Worm (Caenorhabditis elegans) whole organism, mixed stage, embryonic: ENCODE data around the gene alh-1.

Source experiments
- M03D4.4 ChIP-seq: sonication (generic microtip); optimal IDR thresholded peaks from 2 replicates; lab custom pipeline; 2017; ENCODE audit warnings: mild to moderate bottlenecking, missing genetic modification characterization, missing compliant biosample characterization
- bed-3 ChIP-seq: fragments of 200-800 bp; sonication (Bioruptor generic); optimal IDR thresholded peaks from 3 replicates; lab custom pipeline; 2018; ENCODE audit warnings: mild to moderate bottlenecking, missing genetic modification characterization, moderate library complexity, missing compliant biosample characterization
- blmp-1 ChIP-seq: fragments of 150-350 bp; optimal IDR thresholded peaks from 2 replicates; lab custom pipeline; 2014; ENCODE audit warnings: missing biosample characterization, missing genetic modification characterization
- ceh-39 ChIP-seq: fragments of 150-350 bp; optimal IDR thresholded peaks from 2 replicates; lab custom pipeline; 2014; ENCODE audit warnings: missing biosample characterization, missing genetic modification characterization
- ceh-43 ChIP-seq: fragments of 200-800 bp; sonication (Bioruptor generic); optimal IDR thresholded peaks from 2 replicates; lab custom pipeline; 2018; ENCODE audit warnings: mild to moderate bottlenecking, missing genetic modification characterization, moderate library complexity, missing compliant biosample characterization
- ceh-83 ChIP-seq: fragments of 200-800 bp; sonication (Bioruptor generic); optimal IDR thresholded peaks from 2 replicates; lab custom pipeline; 2018; ENCODE audit warnings: mild to moderate bottlenecking, missing genetic modification characterization, missing compliant biosample characterization
- ces-1 ChIP-seq: fragments of 150-350 bp; optimal IDR thresholded peaks from 2 replicates; lab custom pipeline; 2014; ENCODE audit warnings: missing biosample characterization, missing genetic modification reagents, missing genetic modification characterization
- cnd-1 ChIP-seq: fragments of 200-800 bp; sonication (Bioruptor generic); optimal IDR thresholded peaks from 2 replicates; lab custom pipeline; 2018; ENCODE audit warnings: mild to moderate bottlenecking, missing genetic modification characterization, missing compliant biosample characterization
- drap-1 ChIP-seq: fragments of 200-800 bp; sonication (Bioruptor generic); optimal IDR thresholded peaks from 3 replicates; lab custom pipeline; 2018; ENCODE audit warnings: mild to moderate bottlenecking, missing genetic modification characterization, missing compliant biosample characterization
- elt-1 ChIP-seq: sonication (generic microtip); optimal IDR thresholded peaks from 2 replicates; lab custom pipeline; 2017; ENCODE audit warnings: missing genetic modification characterization, mild to moderate bottlenecking, missing compliant biosample characterization, antibody characterized with exemption, moderate library complexity, borderline replicate concordance; ENCODE audit not compliant: insufficient read depth
- elt-3 ChIP-seq: fragments of 150-350 bp; optimal IDR thresholded peaks from 2 replicates; lab custom pipeline; 2014; ENCODE audit warnings: missing biosample characterization, missing genetic modification characterization
- flh-1 ChIP-seq: fragments of 200-800 bp; sonication (Bioruptor generic); optimal IDR thresholded peaks from 2 replicates; lab custom pipeline; 2018; ENCODE audit warnings: mild to moderate bottlenecking, missing genetic modification characterization, moderate library complexity, missing compliant biosample characterization
- ham-2 ChIP-seq: fragments of 200-800 bp; sonication (Bioruptor generic); optimal IDR thresholded peaks from 2 replicates; lab custom pipeline; 2018; ENCODE audit warnings: mild to moderate bottlenecking, missing genetic modification characterization, missing compliant biosample characterization
- hlh-1 ChIP-seq: fragments of 150-350 bp; optimal IDR thresholded peaks from 2 replicates; lab custom pipeline; 2014; ENCODE audit warnings: missing biosample characterization, missing genetic modification reagents, missing genetic modification characterization
- lin-13 ChIP-seq: fragments of 150-350 bp; optimal IDR thresholded peaks from 2 replicates; lab custom pipeline; 2014; ENCODE audit warnings: missing biosample characterization, missing genetic modification characterization
- lin-32 ChIP-seq: fragments of 200-800 bp; sonication (Bioruptor generic); optimal IDR thresholded peaks from 2 replicates; lab custom pipeline; 2018; ENCODE audit warnings: mild to moderate bottlenecking, missing genetic modification characterization, missing compliant biosample characterization
- lsy-2 ChIP-seq: fragments of 150-350 bp; optimal IDR thresholded peaks from 2 replicates; lab custom pipeline; 2014; ENCODE audit warnings: missing biosample characterization, missing genetic modification characterization
- mab-5 ChIP-seq: fragments of 150-350 bp; optimal IDR thresholded peaks from 2 replicates; lab custom pipeline; 2014; ENCODE audit warnings: missing biosample characterization, missing genetic modification characterization
- mep-1 ChIP-seq: fragments of 150-350 bp; optimal IDR thresholded peaks from 2 replicates; lab custom pipeline; 2017; ENCODE audit warnings: missing biosample characterization, missing genetic modification reagents, missing genetic modification characterization, inconsistent platforms
- mls-2 ChIP-seq: sonication (generic microtip); optimal IDR thresholded peaks from 2 replicates; lab custom pipeline; 2016; ENCODE audit warnings: mild to moderate bottlenecking, missing genetic modification characterization, moderate library complexity, missing compliant biosample characterization
- nhr-12 ChIP-seq: fragments of 150-350 bp; optimal IDR thresholded peaks from 2 replicates; lab custom pipeline; 2014; ENCODE audit warnings: missing biosample characterization, missing genetic modification characterization
- nhr-2 ChIP-seq: fragments of 150-350 bp; optimal IDR thresholded peaks from 2 replicates; lab custom pipeline; 2014; ENCODE audit warnings: missing biosample characterization, missing genetic modification characterization
- nhr-237 ChIP-seq: fragments of 150-350 bp; optimal IDR thresholded peaks from 2 replicates; lab custom pipeline; 2014; ENCODE audit warnings: missing biosample characterization, missing genetic modification characterization
- nhr-28 ChIP-seq: fragments of 150-350 bp; optimal IDR thresholded peaks from 2 replicates; lab custom pipeline; 2014; ENCODE audit warnings: missing biosample characterization, missing genetic modification characterization
- nhr-76 ChIP-seq: sonication (generic microtip); optimal IDR thresholded peaks from 2 replicates; lab custom pipeline; 2017; ENCODE audit warnings: missing biosample characterization, missing genetic modification characterization
- pha-4 ChIP-seq: fragments of 150-350 bp; optimal IDR thresholded peaks from 2 replicates; lab custom pipeline; 2018; ENCODE audit warnings: missing biosample characterization, missing genetic modification reagents, missing genetic modification characterization
- sem-2 ChIP-seq: fragments of 200-800 bp; sonication (Bioruptor generic); optimal IDR thresholded peaks from 2 replicates; lab custom pipeline; 2018; ENCODE audit warnings: mild to moderate bottlenecking, missing genetic modification characterization, missing compliant biosample characterization
- snpc-4 ChIP-seq: fragments of 150-350 bp; optimal IDR thresholded peaks from 2 replicates; lab custom pipeline; 2014; ENCODE audit warnings: missing biosample characterization, missing genetic modification characterization
- sptf-1 ChIP-seq: sonication (generic microtip); optimal IDR thresholded peaks from 2 replicates; lab custom pipeline; 2017; ENCODE audit warnings: mild to moderate bottlenecking, missing genetic modification characterization, moderate library complexity, missing compliant biosample characterization
- tbx-8 ChIP-seq: fragments of 200-800 bp; sonication (Bioruptor generic); optimal IDR thresholded peaks from 2 replicates; lab custom pipeline; 2018; ENCODE audit warnings: mild to moderate bottlenecking, missing genetic modification characterization, moderate library complexity, missing compliant biosample characterization
- unc-120 ChIP-seq: sonication (generic microtip); optimal IDR thresholded peaks from 2 replicates; lab custom pipeline; 2017; ENCODE audit warnings: missing genetic modification characterization, missing compliant biosample characterization; ENCODE audit not compliant: poor library complexity, severe bottlenecking
- unc-39 ChIP-seq: fragments of 150-350 bp; optimal IDR thresholded peaks from 2 replicates; lab custom pipeline; 2014; ENCODE audit warnings: missing biosample characterization, missing genetic modification characterization
- unc-62 ChIP-seq: fragments of 150-350 bp; optimal IDR thresholded peaks from 2 replicates; lab custom pipeline; 2014; ENCODE audit warnings: missing biosample characterization, missing genetic modification reagents, missing genetic modification characterization
- zip-8 ChIP-seq: fragments of 150-350 bp; optimal IDR thresholded peaks from 2 replicates; lab custom pipeline; 2014; ENCODE audit warnings: missing biosample characterization, missing genetic modification characterization
- ztf-11 ChIP-seq: fragments of 150-350 bp; optimal IDR thresholded peaks from 2 replicates; lab custom pipeline; 2014; ENCODE audit warnings: missing biosample characterization, missing genetic modification characterization

The alh-1 gene

DNA sequence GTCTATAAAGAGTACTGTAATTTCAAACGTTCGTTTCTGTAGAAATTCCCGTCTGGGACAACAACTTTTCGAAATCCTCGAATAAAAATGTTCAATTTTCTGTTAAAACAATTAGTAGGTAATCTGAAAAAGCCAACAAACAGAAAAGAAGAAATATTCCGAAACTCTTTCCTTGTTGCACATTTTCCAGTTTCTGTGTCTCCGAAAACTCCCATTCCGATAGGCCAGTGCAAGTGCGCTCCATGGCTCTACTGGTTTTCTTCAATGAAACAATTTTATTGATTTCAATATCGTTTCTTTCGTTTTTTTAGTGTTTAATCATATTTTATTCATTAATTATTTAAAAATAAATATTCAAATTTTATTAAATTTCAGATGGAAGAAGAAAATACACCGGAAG, 25.1 kb downstream of the alh-1 start, which contains the start of gene F54D8.6 (continued):
- TF ChIP-seq M03D4.4 (no peak), unc-62 (GFP tag; lab: Kevin White, UChicago) (no peak)

DNA sequence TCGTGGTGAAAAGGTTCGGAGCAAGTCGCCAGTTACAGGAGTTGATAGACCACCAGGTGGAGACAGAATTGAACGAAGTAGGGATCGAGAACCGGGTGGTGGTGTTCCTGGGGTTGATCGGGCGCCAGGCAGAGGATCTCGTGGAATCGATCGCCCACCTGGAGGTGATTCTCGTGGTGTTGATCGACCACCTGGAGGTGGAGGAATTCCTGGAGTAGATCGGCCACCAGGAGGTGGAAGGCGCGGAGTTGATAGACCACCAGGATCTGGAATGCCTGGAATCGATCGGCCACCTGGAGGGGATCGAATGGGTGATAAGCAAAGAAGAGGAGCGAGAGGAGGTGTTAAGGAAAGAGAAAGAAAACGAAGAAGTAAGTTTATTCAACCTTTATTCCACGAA, 27.9 kb downstream of the alh-1 start:
- TF ChIP-seq elt-1 (tag; lab: Kevin White, UChicago) (no peak), nhr-12 (tag; lab: Kevin White, UChicago) (no peak), unc-62 (GFP tag; lab: Kevin White, UChicago) (no peak), unc-120 (tag; lab: Kevin White, UChicago) (no peak), nhr-2 (no peak), mab-5 (no peak), bed-3 (GFP tag; lab: Kevin White, UChicago) (no peak), lin-13 (tag; lab: Kevin White, UChicago) (no peak), pha-4 (tag; lab: Kevin White, UChicago) (no peak), ceh-83 (GFP tag; lab: Kevin White, UChicago) (no peak)

DNA sequence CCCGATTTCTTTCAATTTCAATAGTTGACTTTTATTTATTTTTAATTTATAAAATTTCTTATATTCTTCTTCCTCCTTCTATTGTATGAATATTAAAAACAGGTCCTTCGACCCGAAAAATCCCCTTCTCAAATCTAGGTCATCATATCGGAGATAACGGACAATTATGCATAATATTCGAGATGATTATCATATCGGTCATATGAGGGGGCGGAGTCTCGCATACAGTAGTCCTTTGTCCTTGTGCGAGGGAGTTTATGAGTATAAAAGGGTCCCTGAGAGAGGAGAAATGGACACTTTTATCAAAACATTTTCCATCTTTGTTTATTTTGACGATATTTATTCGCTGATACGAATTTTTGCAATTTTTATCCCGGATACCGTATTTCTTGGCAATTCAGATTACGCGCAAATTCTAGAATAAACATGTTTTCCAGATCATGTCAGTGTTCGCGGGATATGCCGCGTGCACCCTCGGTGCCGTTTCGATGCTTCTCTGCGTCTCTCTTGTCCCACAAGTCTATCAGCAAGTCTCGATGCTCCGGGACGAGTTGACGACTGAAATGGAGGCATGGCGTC, 29.4 kb downstream of the alh-1 start, which contains the start of gene dpy-17:
Gene dpy-17, plus strand, starts transcription at position 438 of the 579 bp plus-strand sequence.
- TF ChIP-seq flh-1 (GFP tag; lab: Kevin White, UChicago) (no peak), cnd-1 (tag; lab: Kevin White, UChicago) (no peak), lsy-2 (peak; percentile 60), elt-3 (tag; lab: Kevin White, UChicago) (peak; percentile 71), ztf-11 (no peak), nhr-2 (no peak), lin-13 (tag; lab: Kevin White, UChicago) (no peak), snpc-4 (tag; lab: Kevin White, UChicago) (no peak), M03D4.4 (no peak), tbx-8 (no peak), unc-62 (GFP tag; lab: Kevin White, UChicago) (peak; percentile 23), ceh-83 (GFP tag; lab: Kevin White, UChicago) (no peak), mls-2 (tag; lab: Kevin White, UChicago) (peak; percentile 17), lin-32 (GFP tag; lab: Kevin White, UChicago) (no peak), ceh-43 (GFP tag; lab: Kevin White, UChicago) (no peak), sptf-1 (tag; lab: Kevin White, UChicago) (peak; percentile 19), elt-1 (tag; lab: Kevin White, UChicago) (peak; percentile 93), blmp-1 (tag; lab: Kevin White, UChicago) (no peak), ces-1 (GFP tag; lab: Kevin White, UChicago) (no peak), nhr-76 (no peak), ceh-39 (tag; lab: Kevin White, UChicago) (no peak)

DNA sequence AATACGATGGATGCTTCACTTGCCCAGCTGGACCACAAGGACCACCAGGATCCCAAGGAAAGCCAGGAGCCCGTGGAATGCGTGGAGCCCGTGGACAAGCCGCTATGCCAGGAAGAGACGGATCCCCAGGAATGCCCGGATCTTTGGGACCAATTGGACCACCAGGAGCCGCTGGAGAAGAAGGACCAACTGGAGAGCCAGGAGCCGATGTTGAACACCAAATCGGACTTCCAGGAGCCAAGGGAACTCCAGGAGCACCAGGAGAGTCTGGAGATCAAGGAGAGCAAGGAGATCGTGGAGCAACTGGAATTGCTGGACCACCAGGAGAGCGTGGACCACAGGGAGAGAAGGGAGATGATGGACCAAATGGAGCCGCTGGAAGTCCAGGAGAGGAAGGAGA, 30.4 kb downstream of the alh-1 start:
- TF ChIP-seq ceh-43 (GFP tag; lab: Kevin White, UChicago) (no peak), sptf-1 (tag; lab: Kevin White, UChicago) (peak; percentile 65)

DNA sequence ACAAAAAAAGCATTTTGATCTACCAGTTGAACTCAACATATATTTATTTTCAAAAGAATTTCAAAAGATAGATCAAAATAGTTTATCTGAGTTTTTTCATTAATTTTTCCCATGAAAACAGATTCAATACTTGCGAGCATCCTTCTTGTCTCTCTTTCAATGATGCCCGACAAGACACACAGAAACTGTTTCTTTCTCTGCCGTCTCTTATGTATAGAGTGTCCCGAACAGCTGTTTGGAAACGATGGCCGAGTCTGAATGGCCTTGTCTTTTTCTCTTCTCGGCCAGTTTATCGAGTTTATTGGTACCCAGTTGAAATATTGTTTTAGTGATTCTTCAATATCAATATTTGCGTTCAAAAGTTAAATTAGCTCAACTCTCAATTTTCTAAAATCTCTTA, 31.2 kb downstream of the alh-1 start:
- TF ChIP-seq ceh-83 (GFP tag; lab: Kevin White, UChicago) (no peak), nhr-237 (no peak), lin-32 (GFP tag; lab: Kevin White, UChicago) (peak; percentile 79), blmp-1 (tag; lab: Kevin White, UChicago) (no peak), M03D4.4 (no peak), ztf-11 (no peak), cnd-1 (tag; lab: Kevin White, UChicago) (peak; percentile 84), nhr-28 (no peak), ham-2 (GFP tag; lab: Kevin White, UChicago) (no peak), sem-2 (no peak), pha-4 (tag; lab: Kevin White, UChicago) (no peak), nhr-76 (no peak), unc-120 (tag; lab: Kevin White, UChicago) (peak; percentile 40), elt-1 (tag; lab: Kevin White, UChicago) (peak; percentile 55), ces-1 (GFP tag; lab: Kevin White, UChicago) (peak; percentile 48), unc-62 (GFP tag; lab: Kevin White, UChicago) (no peak), snpc-4 (tag; lab: Kevin White, UChicago) (no peak), mab-5 (no peak), elt-3 (tag; lab: Kevin White, UChicago) (no peak), zip-8 (tag; lab: Kevin White, UChicago) (no peak), lsy-2 (no peak), unc-39 (tag; lab: Kevin White, UChicago) (no peak), mls-2 (tag; lab: Kevin White, UChicago) (no peak), mep-1 (tag; lab: Kevin White, UChicago) (peak; percentile 76), flh-1 (GFP tag; lab: Kevin White, UChicago) (no peak), ceh-43 (GFP tag; lab: Kevin White, UChicago) (no peak), bed-3 (GFP tag; lab: Kevin White, UChicago) (no peak), sptf-1 (tag; lab: Kevin White, UChicago) (no peak), hlh-1 (tag; lab: Kevin White, UChicago) (peak; percentile 99), drap-1 (GFP tag; lab: Kevin White, UChicago) (no peak), nhr-12 (tag; lab: Kevin White, UChicago) (no peak), nhr-2 (no peak), ceh-39 (tag; lab: Kevin White, UChicago) (no peak), tbx-8 (no peak), lin-13 (tag; lab: Kevin White, UChicago) (no peak)
